Fruit fly (Drosophila melanogaster): ENCODE results near the gene Vha100-4.

Gene Vha100-4

dm6 chr3R:18365978-18366643 lies 23.5 kb downstream of the Vha100-4 start, which contains the start of the genes WRNexo and Nup43 (continued):
- TF ChIP-seq ssp (GFP tag; IDR thresholded peaks at IDR 0.05) = peak; percentile 33; the same call in 1 of the 2 replicates
- TF ChIP-seq oc (tag; optimal IDR thresholded peaks at IDR 0.05) = no peak
- no peak for TF ChIP-seq B-H1 (GFP tag; IDR thresholded peaks at IDR 0.05)
- TF ChIP-seq fd96Cb (tag; optimal IDR thresholded peaks at IDR 0.05) = peak; percentile 40
- TF ChIP-seq Aef1 (GFP tag; IDR thresholded peaks at IDR 0.05) = peak; percentile 36; the same call in 2 of the 3 replicates
- TF ChIP-seq CG32772 (GFP tag; IDR thresholded peaks at IDR 0.05) = peak; percentile 34; the same call in 1 of the 2 replicates
- no peak for TF ChIP-seq Drgx (GFP tag; IDR thresholded peaks at IDR 0.05)
- TF ChIP-seq CG18476 (GFP tag; optimal IDR thresholded peaks at IDR 0.05) = no peak
- no peak for TF ChIP-seq CG6765 (GFP tag; optimal IDR thresholded peaks at IDR 0.05)
- no peak for TF ChIP-seq br (optimal IDR thresholded peaks at IDR 0.05)
- TF ChIP-seq zen2 (GFP tag; IDR thresholded peaks at IDR 0.05; ENCODE audit: partially characterized antibody) = no peak
- TF ChIP-seq inv (GFP tag; IDR thresholded peaks at IDR 0.05; ENCODE audit: partially characterized antibody) = no peak
- TF ChIP-seq CG6854 (GFP tag; optimal IDR thresholded peaks at IDR 0.05) = no peak
- TF ChIP-seq Ptx1 (GFP tag; IDR thresholded peaks at IDR 0.05) = peak; percentile 50
- peak; percentile 35 for TF ChIP-seq Oli (tag; optimal IDR thresholded peaks at IDR 0.05)
- no peak for TF ChIP-seq dati (GFP tag; IDR thresholded peaks at IDR 0.05)
- TF ChIP-seq D19A (tag; optimal IDR thresholded peaks at IDR 0.05) = no peak
- TF ChIP-seq C15 (GFP tag; IDR thresholded peaks at IDR 0.05) = no peak
- no peak for TF ChIP-seq CG15601 (tag; optimal IDR thresholded peaks at IDR 0.05)
- TF ChIP-seq CG5245 (GFP tag; optimal IDR thresholded peaks at IDR 0.05) = no peak
- TF ChIP-seq CG13424 (tag; optimal IDR thresholded peaks at IDR 0.05) = peak; percentile 25
- TF ChIP-seq CG10321 (GFP tag; IDR thresholded peaks at IDR 0.05) = no peak
- TF ChIP-seq Spps (tag; optimal IDR thresholded peaks at IDR 0.05) = no peak
- peak; percentile 45 for TF ChIP-seq CG7839 (tag; optimal IDR thresholded peaks at IDR 0.05)
- TF ChIP-seq pita (GFP tag; optimal IDR thresholded peaks at IDR 0.05) = no peak
- no peak for TF ChIP-seq CG31365 (tag; optimal IDR thresholded peaks at IDR 0.05)
- no peak for TF ChIP-seq Atf6 (GFP tag; IDR thresholded peaks at IDR 0.05)
- TF ChIP-seq nau (GFP tag; optimal IDR thresholded peaks at IDR 0.05) = no peak
- no peak for TF ChIP-seq Doc3 (GFP tag; IDR thresholded peaks at IDR 0.05; ENCODE audit: partially characterized antibody)
- TF ChIP-seq CG12659 (GFP tag; optimal IDR thresholded peaks at IDR 0.05) = peak; percentile 53
- peak; percentile 84 for TF ChIP-seq CG17361 (GFP tag; IDR thresholded peaks at IDR 0.05)
- peak; percentile 22 for TF ChIP-seq NfI (GFP tag; optimal IDR thresholded peaks at IDR 0.05)
- TF ChIP-seq CG11560 (tag; IDR thresholded peaks at IDR 0.05) = no peak
- no peak for TF ChIP-seq Mrtf (GFP tag; IDR thresholded peaks at IDR 0.05)
- TF ChIP-seq Hsf (GFP tag; optimal IDR thresholded peaks at IDR 0.05) = peak; percentile 38
- TF ChIP-seq hth (optimal IDR thresholded peaks at IDR 0.05) = no peak
- no peak for TF ChIP-seq Lpt (GFP tag; optimal IDR thresholded peaks at IDR 0.05)
- no peak for TF ChIP-seq CG14667 (GFP tag; IDR thresholded peaks at IDR 0.05)
- peak; percentile 44 for TF ChIP-seq CG12391 (tag; optimal IDR thresholded peaks at IDR 0.05)
- TF ChIP-seq Dip2 (GFP tag; IDR thresholded peaks at IDR 0.05) = no peak
- peak; percentile 59 for TF ChIP-seq CG32532 (GFP tag; IDR thresholded peaks at IDR 0.05)
- TF ChIP-seq Oaz (GFP tag; IDR thresholded peaks at IDR 0.05) = no peak
- peak; percentile 19 for TF ChIP-seq Chrac-16 (GFP tag; optimal IDR thresholded peaks at IDR 0.05)
- no peak for TF ChIP-seq CG5953 (GFP tag; IDR thresholded peaks at IDR 0.05)
- no peak for TF ChIP-seq Myb (GFP tag; optimal IDR thresholded peaks at IDR 0.05)
- TF ChIP-seq CG4730 (GFP tag; IDR thresholded peaks at IDR 0.05) = no peak
- no peak for TF ChIP-seq sd (tag; optimal IDR thresholded peaks at IDR 0.05)
- no peak for TF ChIP-seq Trl (optimal IDR thresholded peaks at IDR 0.05)
- no peak for TF ChIP-seq Trl (GFP tag; optimal IDR thresholded peaks at IDR 0.05)
- no peak for TF ChIP-seq CG18599 (GFP tag; optimal IDR thresholded peaks at IDR 0.05)
- peak; percentile 37 for TF ChIP-seq BEAF-32 (GFP tag; optimal IDR thresholded peaks at IDR 0.05)
- TF ChIP-seq ase (GFP tag; IDR thresholded peaks at IDR 0.05) = no peak

Data from whole organism, embryonic.